Worm (Caenorhabditis elegans) whole organism, L2 larva: Measurements from ENCODE around the gene C25F9.5.

Experiments used
- Y55F3AM.14 ChIP-seq: fragments of 200-800 bp; sonication (Bioruptor generic); optimal IDR thresholded peaks from 2 replicates; lab custom pipeline; 2018; ENCODE audit warnings: mild to moderate bottlenecking, missing genetic modification characterization, missing compliant biosample characterization
- alr-1 ChIP-seq: fragments of 150-350 bp; optimal IDR thresholded peaks from 2 replicates; lab custom pipeline; 2014; ENCODE audit warnings: missing biosample characterization, missing genetic modification characterization
- aly-2 ChIP-seq: fragments of 150-350 bp; optimal IDR thresholded peaks from 2 replicates; lab custom pipeline; 2014; ENCODE audit warnings: missing biosample characterization, missing genetic modification characterization
- ama-1 ChIP-seq: fragments of 150-350 bp; optimal IDR thresholded peaks from 2 replicates; lab custom pipeline; 2018; ENCODE audit warnings: inconsistent platforms
- crh-2 ChIP-seq: sonication (generic microtip); optimal IDR thresholded peaks from 2 replicates; lab custom pipeline; 2017; ENCODE audit warnings: missing biosample characterization, missing genetic modification characterization
- dmd-4 ChIP-seq: sonication (generic microtip); optimal IDR thresholded peaks from 2 replicates; lab custom pipeline; 2017; ENCODE audit warnings: missing biosample characterization, missing genetic modification characterization
- egl-27 ChIP-seq: sonication (generic microtip); optimal IDR thresholded peaks from 3 replicates; lab custom pipeline; 2017; ENCODE audit warnings: missing biosample characterization, missing genetic modification reagents, missing genetic modification characterization
- elt-1 ChIP-seq: fragments of 150-350 bp; optimal IDR thresholded peaks from 2 replicates; lab custom pipeline; 2014; ENCODE audit warnings: missing biosample characterization, missing genetic modification characterization
- elt-3 ChIP-seq: sonication (generic microtip); optimal IDR thresholded peaks from 2 replicates; lab custom pipeline; 2017; ENCODE audit warnings: missing biosample characterization, missing genetic modification characterization
- fos-1 ChIP-seq: fragments of 150-350 bp; optimal IDR thresholded peaks from 2 replicates; lab custom pipeline; 2014; ENCODE audit warnings: missing biosample characterization, missing genetic modification characterization
- gmeb-1 ChIP-seq: fragments of 150-350 bp; optimal IDR thresholded peaks from 2 replicates; lab custom pipeline; 2014; ENCODE audit warnings: missing biosample characterization, missing genetic modification characterization
- lin-11 ChIP-seq: fragments of 150-350 bp; sonication (generic microtip); optimal IDR thresholded peaks from 2 replicates; lab custom pipeline; 2014; ENCODE audit warnings: missing biosample characterization, missing genetic modification characterization, inconsistent platforms, mixed read lengths
- lin-13 ChIP-seq: fragments of 150-350 bp; optimal IDR thresholded peaks from 2 replicates; lab custom pipeline; 2014; ENCODE audit warnings: missing biosample characterization, missing genetic modification reagents, missing genetic modification characterization
- mab-5 ChIP-seq: fragments of 150-350 bp; optimal IDR thresholded peaks from 2 replicates; lab custom pipeline; 2014; ENCODE audit warnings: missing biosample characterization, missing genetic modification characterization
- mbf-1 ChIP-seq: sonication (generic microtip); optimal IDR thresholded peaks from 2 replicates; lab custom pipeline; 2017; ENCODE audit warnings: missing biosample characterization, missing genetic modification characterization
- nhr-129 ChIP-seq: fragments of 150-350 bp; optimal IDR thresholded peaks from 2 replicates; lab custom pipeline; 2014; ENCODE audit warnings: missing biosample characterization, missing genetic modification characterization
- nhr-23 ChIP-seq: fragments of 150-350 bp; optimal IDR thresholded peaks from 2 replicates; lab custom pipeline; 2014; ENCODE audit warnings: missing biosample characterization, missing genetic modification reagents, missing genetic modification characterization
- nhr-237 ChIP-seq: fragments of 150-350 bp; optimal IDR thresholded peaks from 2 replicates; lab custom pipeline; 2014; ENCODE audit warnings: missing biosample characterization, missing genetic modification characterization
- nhr-25 ChIP-seq: fragments of 150-350 bp; sonication (generic microtip); optimal IDR thresholded peaks from 3 replicates; lab custom pipeline; 2014; ENCODE audit warnings: missing biosample characterization, missing genetic modification characterization
- nhr-6 ChIP-seq: fragments of 150-350 bp; optimal IDR thresholded peaks from 2 replicates; lab custom pipeline; 2014; ENCODE audit warnings: missing biosample characterization, missing genetic modification characterization
- skn-1 ChIP-seq: sonication (generic microtip); optimal IDR thresholded peaks from 2 replicates; lab custom pipeline; 2017; ENCODE audit warnings: missing biosample characterization, missing genetic modification characterization
- sma-9 ChIP-seq, 2 experiments: fragments of 150-350 bp in 1 of 2; sonication (generic microtip) in 1 of 2; optimal IDR thresholded peaks; 2 replicates each; lab custom pipeline; 2014 to 2016; ENCODE audit warnings: missing genetic modification characterization in 2 of 2, mild to moderate bottlenecking in 1 of 2, missing biosample characterization in 1 of 2, missing compliant biosample characterization in 1 of 2, missing genetic modification reagents in 1 of 2, moderate library complexity in 1 of 2
- unc-39 ChIP-seq: fragments of 150-350 bp; optimal IDR thresholded peaks from 2 replicates; lab custom pipeline; 2014; ENCODE audit warnings: missing biosample characterization, missing genetic modification characterization
- ztf-1 ChIP-seq: fragments of 200-800 bp; sonication (Bioruptor generic); conservative IDR thresholded peaks from 2 replicates; pipeline ENCODE4 v1.3.6; 2022; ENCODE audit warnings: missing genetic modification characterization, missing compliant biosample characterization
- ztf-4 ChIP-seq: fragments of 150-350 bp; optimal IDR thresholded peaks from 2 replicates; lab custom pipeline; 2014; ENCODE audit warnings: missing biosample characterization, missing genetic modification characterization

Gene C25F9.5

DNA sequence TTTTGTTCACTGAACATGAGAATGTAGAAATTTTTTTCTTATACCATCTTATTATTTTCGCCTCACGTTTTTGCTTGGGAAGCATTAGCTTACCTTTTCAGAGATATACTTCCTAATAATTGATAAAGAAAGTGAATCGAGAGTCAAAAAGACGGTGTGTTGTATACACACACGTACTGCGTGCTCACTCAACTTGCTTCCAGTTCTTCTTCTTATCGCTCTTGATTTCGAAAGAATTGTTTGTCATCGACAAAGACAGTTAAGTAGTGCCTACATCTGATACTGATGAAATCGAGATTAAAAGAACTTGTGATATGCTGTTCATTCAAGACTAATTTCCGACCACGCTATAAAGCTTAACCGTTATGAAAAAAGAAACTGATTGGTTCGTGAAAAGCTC, at the start of gene C25F9.5:
Gene C25F9.5 (minus strand): TSS at position 195 of the 400 bp plus-strand sequence.
- TF ChIP-seq fos-1 (tag; lab: Kevin White, UChicago) (peak; percentile 83), nhr-25 (tag; lab: Kevin White, UChicago) (no peak)

DNA sequence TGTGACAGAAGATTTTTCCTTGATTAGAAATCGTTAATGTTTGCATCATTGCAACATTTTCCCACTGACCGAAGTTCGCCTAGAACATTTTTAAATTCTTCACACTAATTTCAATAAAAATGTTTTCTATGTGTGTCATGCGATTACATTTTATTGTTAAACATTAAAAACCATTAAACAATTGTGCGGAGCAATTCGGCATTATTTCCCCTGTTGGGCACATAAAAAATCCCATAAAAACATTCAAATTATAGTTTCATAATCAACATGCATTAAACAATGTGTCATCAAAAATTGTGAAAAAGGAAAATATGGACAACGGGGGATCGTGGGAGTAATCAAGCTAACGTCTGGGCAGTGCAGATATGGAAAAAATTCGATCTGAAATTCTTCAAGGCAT, 48.8 kb upstream of the C25F9.5 start:
- peak; percentile 18 for TF ChIP-seq fos-1 (tag; lab: Kevin White, UChicago)

DNA sequence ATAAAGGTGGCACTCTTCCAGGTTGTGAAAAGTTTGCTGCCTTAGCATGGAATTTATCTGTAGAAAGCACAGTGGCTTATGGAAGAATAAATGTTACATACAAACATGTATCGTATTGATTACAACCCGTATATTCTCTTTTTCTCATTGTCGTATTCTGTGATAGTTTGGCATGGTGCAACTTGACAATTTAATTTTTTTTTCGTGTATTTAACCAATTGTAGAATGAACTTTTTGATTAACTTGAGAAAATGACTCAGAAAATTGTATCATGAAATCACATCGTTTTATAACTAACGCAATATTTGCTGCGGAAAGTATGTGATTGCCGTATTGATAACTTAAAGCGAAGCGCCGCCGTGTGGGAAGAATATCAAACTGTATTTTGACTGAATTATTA, 46.5 kb upstream of the C25F9.5 start, which contains the start of gene Y43F8B.24:
Gene Y43F8B.24 (plus strand): TSS at position 301 of the 400 bp plus-strand sequence.
- peak; percentile 21 for TF ChIP-seq fos-1 (tag; lab: Kevin White, UChicago)
- no peak for TF ChIP-seq nhr-237 (tag; lab: Kevin White, UChicago)
- no peak for TF ChIP-seq alr-1 (tag; lab: Kevin White, UChicago)
- no peak for TF ChIP-seq egl-27 (tag; lab: Kevin White, UChicago)
- TF ChIP-seq ztf-4 (tag; lab: Kevin White, UChicago): no peak

DNA sequence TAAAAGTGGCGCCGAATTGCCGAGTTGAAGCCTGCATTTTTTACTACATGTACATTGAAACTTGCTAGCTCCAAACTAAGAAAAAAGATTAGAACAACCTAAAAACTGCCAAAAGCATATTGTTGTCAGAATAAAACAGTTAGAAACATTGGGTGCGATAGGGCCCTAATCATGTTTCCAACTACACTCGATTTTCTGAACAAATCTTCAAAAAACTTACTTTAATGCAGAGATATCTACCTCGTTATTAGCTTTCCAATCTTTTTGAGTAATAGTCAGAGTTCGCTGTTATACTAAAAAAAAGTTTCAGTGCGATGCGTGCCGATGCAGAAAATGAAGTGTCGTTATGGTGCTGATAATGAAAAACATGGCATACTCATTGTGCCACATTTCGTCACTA, 45.0 kb upstream of the C25F9.5 start, which contains the start of the genes Y43F8B.13 and Y43F8B.14:
Gene Y43F8B.13 (plus strand): TSS at position 301 of the 400 bp plus-strand sequence.
Gene Y43F8B.14 (minus strand): TSS at position 322 of the 400 bp plus-strand sequence.
- TF ChIP-seq dmd-4 (no peak), gmeb-1 (no peak), sma-9 (GFP tag; optimal IDR thresholded peaks at IDR 0.05; lab: Kevin White, UChicago) (no peak), sma-9 (tag; optimal IDR thresholded peaks at IDR 0.05; lab: Kevin White, UChicago) (no peak), Y55F3AM.14 (no peak), elt-1 (tag; lab: Kevin White, UChicago) (no peak), ztf-1 (no peak)

DNA sequence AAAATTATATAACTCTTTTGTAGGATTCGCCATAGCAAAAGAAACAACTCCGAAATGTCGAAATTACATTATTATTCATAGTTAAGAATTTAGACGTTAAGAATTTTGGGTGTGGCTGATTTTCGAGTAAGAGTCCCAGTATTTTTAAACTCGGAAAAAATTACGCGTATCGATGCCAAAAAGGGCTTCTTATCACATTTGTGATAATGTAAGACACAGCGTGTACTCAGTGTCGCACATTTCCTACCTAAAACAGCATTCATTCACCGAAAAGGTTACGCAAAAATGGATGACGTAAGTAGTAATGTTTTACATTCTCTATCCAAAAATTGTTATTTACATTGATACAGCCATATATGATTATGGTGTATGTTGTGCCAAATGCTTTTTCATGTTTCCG, 38.9 kb upstream of the C25F9.5 start, which contains the start of gene M04C3.5:
Gene M04C3.5 (plus strand): TSS at position 190 of the 400 bp plus-strand sequence.
- TF ChIP-seq crh-2 (tag; lab: Kevin White, UChicago) (no peak), fos-1 (tag; lab: Kevin White, UChicago) (peak; percentile 33), nhr-23 (tag; lab: Kevin White, UChicago) (no peak), nhr-6 (tag; lab: Kevin White, UChicago) (no peak), aly-2 (tag; lab: Kevin White, UChicago) (no peak)

DNA sequence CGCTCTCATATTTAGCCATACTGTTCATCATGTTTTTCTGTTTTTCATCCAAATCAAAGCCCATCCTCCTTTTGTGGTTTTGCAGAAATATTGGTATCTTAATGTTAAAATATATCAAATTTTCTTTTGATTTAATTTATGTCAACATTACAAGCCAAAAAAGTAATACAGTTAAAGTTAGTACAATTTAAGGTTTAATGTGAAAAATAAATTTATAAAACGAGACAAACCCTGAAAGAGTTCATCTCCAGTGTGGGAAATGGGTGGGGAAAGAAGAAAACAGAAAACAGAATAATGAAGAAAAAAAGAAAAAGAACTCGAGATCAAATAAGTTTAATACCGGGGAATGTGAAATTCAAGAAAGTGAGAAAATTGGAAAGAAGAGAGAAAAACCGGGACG, 38.1 kb upstream of the C25F9.5 start, which contains the start of gene M04C3.2:
Gene M04C3.2 (minus strand): TSS at position 101 of the 400 bp plus-strand sequence.
- TF ChIP-seq lin-11 (tag; lab: Kevin White, UChicago) (no peak), ama-1 (lab: Kevin White, UChicago) (no peak), unc-39 (tag; lab: Kevin White, UChicago) (no peak)

DNA sequence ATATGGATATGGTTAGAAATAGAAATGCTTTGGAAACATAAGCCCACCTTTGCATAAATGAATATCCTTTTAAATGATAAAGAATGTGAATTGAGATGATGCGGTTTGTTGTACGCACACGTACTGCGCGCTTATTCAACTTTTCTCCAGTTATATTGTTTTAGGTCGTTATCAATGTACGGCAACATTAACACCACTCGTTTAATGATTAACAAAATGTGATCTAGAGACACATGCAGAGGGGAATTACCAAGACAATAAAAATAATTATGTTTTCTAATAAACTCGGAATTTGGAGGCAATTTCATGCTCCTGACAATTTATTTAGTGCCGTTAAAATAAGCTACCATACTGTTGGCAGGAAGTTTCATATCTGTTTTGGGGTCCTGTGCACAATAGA, 34.8 kb upstream of the C25F9.5 start, which contains the start of gene M04C3.1:
Gene M04C3.1 (minus strand): TSS at position 164 of the 400 bp plus-strand sequence.
- no peak for TF ChIP-seq nhr-129 (tag; lab: Kevin White, UChicago)
- peak; percentile 52 for TF ChIP-seq fos-1 (tag; lab: Kevin White, UChicago)
- peak; percentile 34 for TF ChIP-seq sma-9 (GFP tag; optimal IDR thresholded peaks at IDR 0.05; lab: Kevin White, UChicago)
- no peak for TF ChIP-seq sma-9 (tag; optimal IDR thresholded peaks at IDR 0.05; lab: Kevin White, UChicago)

DNA sequence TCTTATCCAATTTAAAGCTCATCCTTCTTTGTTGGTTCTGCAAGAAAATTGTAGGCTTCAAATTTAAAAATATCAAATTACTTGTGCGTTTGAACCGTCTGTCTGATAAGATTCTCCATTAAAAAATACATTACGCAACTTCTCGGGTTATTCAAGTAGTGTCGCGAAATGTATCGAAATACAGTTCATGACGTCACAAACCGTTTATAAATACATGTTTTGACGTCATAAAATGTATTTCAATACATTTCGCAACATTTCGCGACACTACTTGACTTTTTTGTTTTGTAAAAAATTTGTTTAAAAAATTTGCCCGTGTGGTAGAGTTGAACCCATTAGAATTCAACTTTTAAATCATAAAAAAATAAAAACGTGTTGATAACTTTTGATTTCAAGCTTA, 32.9 kb upstream of the C25F9.5 start:
- no peak for TF ChIP-seq lin-13 (GFP tag; lab: Kevin White, UChicago)
- no peak for TF ChIP-seq mab-5 (tag; lab: Kevin White, UChicago)
- no peak for TF ChIP-seq nhr-237 (tag; lab: Kevin White, UChicago)
- TF ChIP-seq mbf-1 (tag; lab: Kevin White, UChicago): no peak
- TF ChIP-seq elt-3: no peak
- no peak for TF ChIP-seq skn-1 (tag; lab: Kevin White, UChicago)
- no peak for TF ChIP-seq ama-1 (lab: Kevin White, UChicago)
- TF ChIP-seq ztf-4 (tag; lab: Kevin White, UChicago): no peak
